Worm (Caenorhabditis elegans) whole organism, L1 larva: ENCODE results near the gene F54D12.10.

Experiments
- C04F5.9 ChIP-seq: sonication (generic microtip); optimal IDR thresholded peaks from 2 replicates; lab custom pipeline; 2016; ENCODE audit warnings: missing genetic modification characterization, missing compliant biosample characterization
- C16A3.4 ChIP-seq: fragments of 150-350 bp; optimal IDR thresholded peaks from 2 replicates; lab custom pipeline; 2014; ENCODE audit warnings: missing biosample characterization, missing genetic modification characterization
- Y116A8C.19 ChIP-seq: sonication (generic microtip); optimal IDR thresholded peaks from 2 replicates; lab custom pipeline; 2016; ENCODE audit warnings: missing compliant biosample characterization, missing genetic modification characterization, borderline replicate concordance
- aly-2 ChIP-seq: fragments of 150-350 bp; optimal IDR thresholded peaks from 2 replicates; lab custom pipeline; 2014; ENCODE audit warnings: missing biosample characterization, missing genetic modification characterization
- ceh-88 ChIP-seq: fragments of 200-800 bp; sonication (Bioruptor generic); IDR thresholded peaks from 2 replicates; pipeline ENCODE4 v1.3.6; 2022; ENCODE audit warnings: missing genetic modification characterization, missing compliant biosample characterization
- ceh-90 ChIP-seq: sonication (generic microtip); optimal IDR thresholded peaks from 2 replicates; lab custom pipeline; 2016; ENCODE audit warnings: missing genetic modification characterization, missing compliant biosample characterization
- dpl-1 ChIP-seq, 3 experiments: fragments of 150-350 bp in 2 of 3; sonication (generic microtip) in 1 of 3; optimal IDR thresholded peaks; 2 replicates each; lab custom pipeline; 2014 to 2017; ENCODE audit warnings: missing biosample characterization in 3 of 3, missing genetic modification characterization in 3 of 3, missing genetic modification reagents in 3 of 3
- dsc-1 ChIP-seq: sonication (generic microtip); optimal IDR thresholded peaks from 2 replicates; lab custom pipeline; 2016; ENCODE audit warnings: mild to moderate bottlenecking, missing genetic modification characterization, missing compliant biosample characterization
- efl-1 ChIP-seq, 4 experiments: fragments of 150-350 bp; optimal IDR thresholded peaks in 3 of 4; peaks in 1 of 4; 1 replicate in 1 of 4; 2 replicates in 3 of 4; lab custom pipeline; 2014; ENCODE audit warnings: missing biosample characterization in 2 of 4, missing genetic modification characterization in 2 of 4, missing genetic modification reagents in 2 of 4
- fkh-8 ChIP-seq: sonication (generic microtip); optimal IDR thresholded peaks from 2 replicates; lab custom pipeline; 2016; ENCODE audit warnings: mild to moderate bottlenecking, missing genetic modification characterization, missing compliant biosample characterization
- grh-1 ChIP-seq: fragments of 200-800 bp; sonication (Bioruptor generic); IDR thresholded peaks from 2 replicates; pipeline ENCODE4 v1.3.6; 2022; ENCODE audit warnings: missing genetic modification reagents, missing genetic modification characterization, missing compliant biosample characterization
- hlh-4 ChIP-seq: sonication (generic microtip); optimal IDR thresholded peaks from 2 replicates; lab custom pipeline; 2016; ENCODE audit warnings: mild to moderate bottlenecking, missing genetic modification characterization, missing compliant biosample characterization
- jun-1 ChIP-seq: fragments of 150-350 bp; optimal IDR thresholded peaks from 2 replicates; lab custom pipeline; 2014; ENCODE audit warnings: missing biosample characterization, missing genetic modification reagents, missing genetic modification characterization
- lin-13 ChIP-seq: fragments of 150-350 bp; optimal IDR thresholded peaks from 2 replicates; lab custom pipeline; 2014; ENCODE audit warnings: missing biosample characterization, missing genetic modification reagents, missing genetic modification characterization
- lin-14 ChIP-seq: fragments of 200-800 bp; sonication (Bioruptor generic); optimal IDR thresholded peaks from 2 replicates; lab custom pipeline; 2018; ENCODE audit warnings: mild to moderate bottlenecking, missing genetic modification characterization, moderate library complexity, missing compliant biosample characterization
- lin-15B ChIP-seq: fragments of 150-350 bp; sonication (generic microtip); optimal IDR thresholded peaks from 3 replicates; lab custom pipeline; 2014; ENCODE audit warnings: missing biosample characterization, missing genetic modification characterization
- mab-9 ChIP-seq: fragments of 200-800 bp; sonication (Bioruptor generic); IDR thresholded peaks from 2 replicates; pipeline ENCODE4 v1.3.6; 2022; ENCODE audit warnings: missing genetic modification reagents, missing genetic modification characterization, missing compliant biosample characterization
- nhr-19 ChIP-seq: fragments of 200-800 bp; sonication (Bioruptor generic); conservative IDR thresholded peaks from 2 replicates; pipeline ENCODE4 v1.3.6; 2022; ENCODE audit warnings: missing genetic modification characterization, missing compliant biosample characterization
- nhr-237 ChIP-seq: fragments of 150-350 bp; optimal IDR thresholded peaks from 2 replicates; lab custom pipeline; 2014; ENCODE audit warnings: missing biosample characterization, missing genetic modification characterization
- nhr-28 ChIP-seq: fragments of 150-350 bp; optimal IDR thresholded peaks from 2 replicates; lab custom pipeline; 2014; ENCODE audit warnings: missing biosample characterization, missing genetic modification characterization
- nhr-85 ChIP-seq: sonication (generic microtip); peaks from one replicate; lab custom pipeline; 2016; ENCODE audit warnings: missing genetic modification characterization, inconsistent platforms, missing compliant biosample characterization
- pag-3 ChIP-seq: sonication (generic microtip); optimal IDR thresholded peaks from 2 replicates; lab custom pipeline; 2017; ENCODE audit warnings: missing genetic modification characterization, mild to moderate bottlenecking, missing compliant biosample characterization, antibody characterized with exemption, borderline replicate concordance; ENCODE audit not compliant: insufficient read depth
- pax-3 ChIP-seq: fragments of 200-800 bp; sonication (Bioruptor generic); optimal IDR thresholded peaks from 2 replicates; lab custom pipeline; 2018; ENCODE audit warnings: mild to moderate bottlenecking, missing genetic modification characterization, moderate library complexity, missing compliant biosample characterization
- pqm-1 ChIP-seq: sonication (generic microtip); optimal IDR thresholded peaks from 3 replicates; lab custom pipeline; 2017; ENCODE audit warnings: missing biosample characterization, missing genetic modification characterization
- rnt-1 ChIP-seq: sonication (generic microtip); optimal IDR thresholded peaks from 2 replicates; lab custom pipeline; 2016; ENCODE audit warnings: mild to moderate bottlenecking, missing genetic modification characterization, moderate library complexity, missing compliant biosample characterization
- snpc-4 ChIP-seq: fragments of 150-350 bp; optimal IDR thresholded peaks from 2 replicates; lab custom pipeline; 2014; ENCODE audit warnings: missing biosample characterization, missing genetic modification characterization
- snu-23 ChIP-seq: sonication (generic microtip); optimal IDR thresholded peaks from 2 replicates; lab custom pipeline; 2016; ENCODE audit warnings: missing genetic modification characterization, missing compliant biosample characterization
- sptf-1 ChIP-seq: fragments of 150-350 bp; optimal IDR thresholded peaks from 2 replicates; lab custom pipeline; 2014; ENCODE audit warnings: missing biosample characterization, missing genetic modification characterization
- swsn-7 ChIP-seq: sonication (generic microtip); optimal IDR thresholded peaks from 2 replicates; lab custom pipeline; 2016; ENCODE audit warnings: missing genetic modification characterization, missing compliant biosample characterization
- tbx-2 ChIP-seq: sonication (generic microtip); optimal IDR thresholded peaks from 2 replicates; lab custom pipeline; 2016; ENCODE audit warnings: missing genetic modification characterization, missing compliant biosample characterization
- tlp-1 ChIP-seq: fragments of 150-350 bp; optimal IDR thresholded peaks from 2 replicates; lab custom pipeline; 2014; ENCODE audit warnings: missing biosample characterization, missing genetic modification characterization
- unc-130 ChIP-seq: fragments of 150-350 bp; optimal IDR thresholded peaks from 2 replicates; lab custom pipeline; 2017; ENCODE audit warnings: missing biosample characterization, missing genetic modification characterization, inconsistent platforms
- unc-86 ChIP-seq: sonication (generic microtip); optimal IDR thresholded peaks from 2 replicates; lab custom pipeline; 2016; ENCODE audit warnings: missing genetic modification characterization, missing compliant biosample characterization
- unc-98 ChIP-seq: fragments of 200-800 bp; sonication (Bioruptor generic); IDR thresholded peaks from 2 replicates; pipeline ENCODE4 v1.3.6; 2022; ENCODE audit warnings: missing genetic modification characterization, missing compliant biosample characterization

F54D12.10 gene

ce11 chrII:1378259-1378658 lies at the start of gene F54D12.10:
F54D12.10 (minus strand) TSS chrII:1378359.
- TF ChIP-seq swsn-7 (tag; lab: Kevin White, UChicago): no peak
- no peak for TF ChIP-seq efl-1 (optimal IDR thresholded peaks at IDR 0.05; lab: Kevin White, UChicago)
- TF ChIP-seq efl-1 (GFP tag; optimal IDR thresholded peaks at IDR 0.05 in 1 of 2; lab: Kevin White, UChicago): no peak
- no peak for TF ChIP-seq fkh-8 (tag; lab: Kevin White, UChicago)
- no peak for TF ChIP-seq grh-1 (GFP tag; lab: Robert Waterston, UW)

DNA sequence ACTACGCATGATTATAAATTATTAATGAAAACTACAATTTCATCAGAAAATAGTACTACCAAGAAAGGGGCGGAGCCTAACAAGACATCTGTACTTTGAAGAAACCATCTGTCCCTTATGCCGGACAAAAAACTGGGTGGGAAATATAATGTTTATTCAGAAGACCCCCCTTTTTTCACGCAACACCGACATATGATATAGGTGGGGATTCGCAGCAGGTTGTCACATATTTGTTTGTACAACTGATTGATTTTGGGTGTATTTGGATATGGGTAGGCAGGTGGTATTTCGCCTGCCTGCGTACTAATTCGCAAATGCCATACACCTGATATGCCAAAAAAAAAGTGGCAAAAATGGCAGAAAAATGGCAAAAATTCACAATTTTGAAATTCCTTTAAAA lies 45.5 kb upstream of the F54D12.10 start, which contains the start of gene Y51H7C.10:
Y51H7C.10 (minus strand) TSS at position 101 of the 400 bp plus-strand sequence.
- no peak for TF ChIP-seq dpl-1 (GFP tag; optimal IDR thresholded peaks at IDR 0.05; lab: Kevin White, UChicago)
- no peak for TF ChIP-seq nhr-237 (tag; lab: Kevin White, UChicago)
- TF ChIP-seq efl-1 (optimal IDR thresholded peaks at IDR 0.05; lab: Kevin White, UChicago): no peak
- TF ChIP-seq efl-1 (GFP tag; optimal IDR thresholded peaks at IDR 0.05 in 1 of 2; lab: Kevin White, UChicago): peak in 1 of 2 experiments; percentile 33

ce11 chrII:1420806-1421463 lies 42.8 kb upstream of the F54D12.10 start:
- TF ChIP-seq tlp-1 (tag; lab: Kevin White, UChicago) (no peak), nhr-19 (GFP tag; lab: Robert Waterston, UW) (no peak), C04F5.9 (tag; lab: Kevin White, UChicago) (no peak), pax-3 (tag; lab: Kevin White, UChicago) (no peak)

DNA sequence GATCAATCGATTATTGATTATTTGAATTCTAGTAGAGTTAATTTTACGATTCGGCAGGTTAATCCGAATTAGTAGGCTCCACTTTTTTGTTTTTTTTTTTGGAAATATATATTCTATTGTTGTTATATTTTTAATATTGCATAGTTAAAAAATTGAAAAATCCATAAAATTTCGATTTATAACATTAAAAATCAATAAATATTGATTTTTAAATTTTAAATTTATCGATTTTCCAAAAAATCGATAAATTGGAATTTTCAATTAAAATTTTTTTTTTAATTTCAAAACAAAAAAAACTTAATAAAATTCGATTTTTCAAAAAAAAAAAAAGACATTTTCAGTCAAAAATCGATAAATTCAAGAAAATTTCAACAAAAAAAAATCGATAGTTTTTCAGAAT lies 41.8 kb upstream of the F54D12.10 start:
- no peak for TF ChIP-seq efl-1 (optimal IDR thresholded peaks at IDR 0.05; lab: Kevin White, UChicago)
- TF ChIP-seq efl-1 (GFP tag; optimal IDR thresholded peaks at IDR 0.05 in 1 of 2; lab: Kevin White, UChicago): peak in 1 of 2 experiments; percentile 86
- no peak for TF ChIP-seq pqm-1

ce11 chrII:1412359-1412907 lies 34.3 kb upstream of the F54D12.10 start, which contains the start of gene alkb-1:
alkb-1 (plus strand) TSS chrII:1412409.
- no peak for TF ChIP-seq fkh-8 (tag; lab: Kevin White, UChicago)

DNA sequence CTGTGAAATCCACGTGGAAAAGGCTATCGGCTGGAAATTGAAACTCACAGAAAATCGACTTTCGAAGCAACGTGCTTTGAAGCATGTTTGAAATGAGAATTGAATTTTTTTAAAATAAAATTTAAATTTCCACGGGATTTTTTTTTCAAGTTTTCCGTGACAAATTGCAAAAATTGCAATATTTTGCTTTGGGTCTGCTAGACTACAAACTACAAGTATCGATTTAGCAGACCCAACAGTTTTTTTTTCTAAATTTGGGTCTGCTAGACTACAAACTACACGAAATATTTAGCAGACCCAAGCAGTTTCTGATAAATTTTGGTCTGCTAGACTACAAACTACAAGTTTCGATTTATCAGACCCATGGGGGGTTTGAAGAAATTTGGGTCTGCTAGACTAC lies 33.2 kb upstream of the F54D12.10 start, which contains the start of gene Y51H7C.9:
Y51H7C.9 (minus strand) TSS at position 101 of the 400 bp plus-strand sequence.
- TF ChIP-seq rnt-1 (tag; lab: Kevin White, UChicago) (no peak), C16A3.4 (tag; lab: Kevin White, UChicago) (no peak), Y116A8C.19 (tag; lab: Kevin White, UChicago) (no peak), jun-1 (tag; lab: Kevin White, UChicago) (no peak)

DNA sequence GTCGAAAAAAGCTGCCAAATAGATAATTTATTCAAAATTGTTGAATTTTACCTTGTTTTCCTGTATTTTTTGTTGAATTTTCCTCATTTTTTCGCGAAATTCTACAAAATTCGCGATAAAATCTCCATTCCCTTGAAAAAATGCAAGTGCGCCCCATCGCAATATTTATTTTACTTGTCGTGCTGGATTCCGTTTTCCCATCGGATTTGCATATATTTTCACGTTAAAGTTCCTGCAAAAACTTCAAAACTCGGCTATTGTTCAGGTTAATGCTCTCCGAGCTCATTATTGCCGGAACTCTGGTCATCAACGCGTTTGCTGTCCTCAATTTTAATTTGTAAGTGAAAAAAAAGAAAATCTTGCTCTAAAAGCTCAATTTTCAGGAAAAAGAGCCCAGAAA lies 24.9 kb upstream of the F54D12.10 start, which contains the start of the genes Y51H7C.41 and cogc-4:
Y51H7C.41 (plus strand) TSS at position 266 of the 400 bp plus-strand sequence.
cogc-4 (plus strand) TSS at position 386 of the 400 bp plus-strand sequence.
- TF ChIP-seq efl-1 (optimal IDR thresholded peaks at IDR 0.05; lab: Kevin White, UChicago) (no peak), efl-1 (GFP tag; optimal IDR thresholded peaks at IDR 0.05 in 1 of 2; lab: Kevin White, UChicago) (peak in 1 of 2 experiments; percentile 90), dpl-1 (GFP tag; optimal IDR thresholded peaks at IDR 0.05; lab: Kevin White, UChicago) (peak in 1 of 3 experiments; percentile 19), unc-98 (GFP tag; lab: Robert Waterston, UW) (no peak)
- TF ChIP-seq, all 84 proteins: peak for 2

- TF ChIP-seq pag-3 (tag; lab: Kevin White, UChicago) (no peak), sptf-1 (no peak), ceh-88 (GFP tag; lab: Robert Waterston, UW) (no peak), hlh-4 (tag; lab: Kevin White, UChicago) (no peak), unc-86 (tag; lab: Kevin White, UChicago) (peak; percentile 66), C04F5.9 (tag; lab: Kevin White, UChicago) (peak; percentile 19), lin-14 (GFP tag; lab: Kevin White, UChicago) (no peak), nhr-28 (no peak), mab-9 (GFP tag; lab: Robert Waterston, UW) (no peak), unc-130 (tag; lab: Kevin White, UChicago) (peak; percentile 58), lin-15B (peak; percentile 45), snu-23 (GFP tag; lab: Kevin White, UChicago) (peak; percentile 74), ceh-90 (tag; lab: Kevin White, UChicago) (no peak), nhr-85 (tag; lab: Kevin White, UChicago) (no peak), lin-13 (peak; percentile 12), aly-2 (tag; lab: Kevin White, UChicago) (no peak), dpl-1 (GFP tag; optimal IDR thresholded peaks at IDR 0.05; lab: Kevin White, UChicago) (peak; percentile 56 to 76 (median 74)), snpc-4 (tag; lab: Kevin White, UChicago) (peak; percentile 58), tbx-2 (peak; percentile 74), dsc-1 (tag; lab: Kevin White, UChicago) (peak; percentile 76)
Measured at ce11 chrII:1402167-1402619, 24.0 kb upstream of the F54D12.10 start, which contains the start of gene Y51H7C.7. Y51H7C.7 (plus strand) TSS chrII:1402569.
